Fruit fly (Drosophila melanogaster) Kc167 (cell line): ENCODE measurements around the gene Dph2.

ENCODE experiments used
- h ChIP-seq: fragments of >200 bp; optimal IDR thresholded peaks from 3 replicates; lab custom pipeline; 2018; ENCODE audit warnings: missing external identifiers
- insv ChIP-seq: fragments of >200 bp; optimal IDR thresholded peaks from 3 replicates; lab custom pipeline; 2018; ENCODE audit warnings: missing external identifiers
- psq ChIP-seq: fragments of >200 bp; optimal IDR thresholded peaks from 2 replicates; lab custom pipeline; 2017; ENCODE audit warnings: missing external identifiers

dm6 chr3R:14873345-14873744 is 20.4 kb downstream of the Dph2 start:
- TF ChIP-seq psq (no peak), insv (lab: Kevin White, UChicago) (no peak), h (lab: Kevin White, UChicago) (no peak)
